Fruit fly (Drosophila melanogaster): ENCODE data around the gene GILT2.

GILT2 gene

DNA sequence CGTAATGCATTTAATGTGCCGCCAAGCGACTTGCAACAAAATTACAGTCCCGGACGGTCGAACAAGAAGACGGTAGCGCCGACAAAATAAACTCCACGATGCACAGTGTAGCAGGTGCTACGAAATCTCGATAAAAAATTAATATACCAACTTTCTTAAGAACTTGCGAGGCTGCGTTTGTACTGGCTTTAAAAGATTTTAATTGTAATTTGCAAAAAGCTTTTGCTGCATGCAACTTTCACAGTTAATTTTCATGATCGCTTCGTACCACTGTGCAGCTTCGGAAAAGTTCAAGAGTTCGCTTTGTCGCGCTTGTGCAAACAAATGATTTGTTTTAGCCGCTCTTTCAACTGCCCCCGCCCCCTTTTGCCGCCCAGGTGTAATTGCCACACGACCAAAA is 32.5 kb upstream of the GILT2 start (continued):
- TF ChIP-seq CG8290 (GFP tag; optimal IDR thresholded peaks at IDR 0.05) (no peak), CG8290 (tag; optimal IDR thresholded peaks at IDR 0.05) (peak in 1 of 2 experiments; percentile 17), Nf-YB (GFP tag; optimal IDR thresholded peaks at IDR 0.05) (no peak), HLH3B (GFP tag; IDR thresholded peaks at IDR 0.05) (peak; percentile 79), al (GFP tag; IDR thresholded peaks at IDR 0.05) (peak; percentile 23; the same call in 1 of the 2 replicates), CG33213 (GFP tag; optimal IDR thresholded peaks at IDR 0.05) (peak; percentile 71), Awh (GFP tag; IDR thresholded peaks at IDR 0.05) (peak; percentile 76), zen2 (GFP tag; IDR thresholded peaks at IDR 0.05; ENCODE audit: partially characterized antibody) (no peak), bcd (GFP tag; optimal IDR thresholded peaks at IDR 0.05) (peak; percentile 63), en (GFP tag; optimal IDR thresholded peaks at IDR 0.05) (peak; percentile 22), tio (GFP tag; optimal IDR thresholded peaks at IDR 0.05) (peak; percentile 56), scrt (GFP tag; optimal IDR thresholded peaks at IDR 0.05) (peak; percentile 20), CG12071 (GFP tag; optimal IDR thresholded peaks at IDR 0.05) (peak; percentile 61), CG32772 (GFP tag; IDR thresholded peaks at IDR 0.05) (peak; percentile 80), CG10565 (GFP tag; optimal IDR thresholded peaks at IDR 0.05) (no peak), schlank (tag; optimal IDR thresholded peaks at IDR 0.05) (no peak), CG17829 (tag; optimal IDR thresholded peaks at IDR 0.05) (peak; percentile 45), kay (GFP tag; optimal IDR thresholded peaks at IDR 0.05) (no peak), Gsc (GFP tag; IDR thresholded peaks at IDR 0.05) (peak; percentile 68; the same call in 1 of the 2 replicates), Oli (tag; optimal IDR thresholded peaks at IDR 0.05) (peak; percentile 81), wdn (GFP tag; IDR thresholded peaks at IDR 0.05) (peak; percentile 71), dysf (GFP tag; IDR thresholded peaks at IDR 0.05) (peak; percentile 83), E2f2 (GFP tag; IDR thresholded peaks at IDR 0.05) (peak; percentile 57), ac (GFP tag; optimal IDR thresholded peaks at IDR 0.05) (no peak), CG31441 (GFP tag; IDR thresholded peaks at IDR 0.05) (peak; percentile 70), CG17186 (GFP tag; optimal IDR thresholded peaks at IDR 0.05) (no peak), Side (GFP tag; optimal IDR thresholded peaks at IDR 0.05) (peak; percentile 38), Eip74EF (GFP tag; optimal IDR thresholded peaks at IDR 0.05) (peak in 1 of 2 experiments; percentile 49), nmo (GFP tag; optimal IDR thresholded peaks at IDR 0.05) (peak; percentile 73), Lim3 (GFP tag; IDR thresholded peaks at IDR 0.05) (peak; percentile 51), CG14965 (GFP tag; optimal IDR thresholded peaks at IDR 0.05; ENCODE audit: borderline replicate concordance) (peak; percentile 5), Doc3 (GFP tag; IDR thresholded peaks at IDR 0.05; ENCODE audit: partially characterized antibody) (no peak), Dad (GFP tag; optimal IDR thresholded peaks at IDR 0.05) (peak; percentile 64), CG17912 (GFP tag; optimal IDR thresholded peaks at IDR 0.05) (no peak), CG13775 (GFP tag; optimal IDR thresholded peaks at IDR 0.05) (peak; percentile 44), HLH4C (GFP tag; IDR thresholded peaks at IDR 0.05; ENCODE audit: partially characterized antibody) (no peak), CG14014 (GFP tag; IDR thresholded peaks at IDR 0.05) (peak; percentile 65), bsh (GFP tag; optimal IDR thresholded peaks at IDR 0.05) (peak; percentile 25 to 84), CG4854 (GFP tag; optimal IDR thresholded peaks at IDR 0.05) (peak; percentile 49), cato (GFP tag; optimal IDR thresholded peaks at IDR 0.05; ENCODE audit: borderline replicate concordance) (no peak), CG34224 (GFP tag; IDR thresholded peaks at IDR 0.05; ENCODE audit: partially characterized antibody) (no peak), ind (GFP tag; optimal IDR thresholded peaks at IDR 0.05) (peak; percentile 76), CG7963 (GFP tag; IDR thresholded peaks at IDR 0.05; ENCODE audit: partially characterized antibody) (no peak), toy (GFP tag; IDR thresholded peaks at IDR 0.05) (no peak), caup (GFP tag; optimal IDR thresholded peaks at IDR 0.05; ENCODE audit: severe bottlenecking) (peak; percentile 55), CG2678 (tag; optimal IDR thresholded peaks at IDR 0.05) (peak; percentile 75), Vsx1 (GFP tag; optimal IDR thresholded peaks at IDR 0.05) (peak; percentile 40), ATbp (GFP tag; optimal IDR thresholded peaks at IDR 0.05) (peak; percentile 77), Chrac-16 (GFP tag; optimal IDR thresholded peaks at IDR 0.05) (peak; percentile 61), row (GFP tag; IDR thresholded peaks at IDR 0.05) (peak; percentile 77)
